Worm (Caenorhabditis elegans) whole organism, midembryonic: Measurements from ENCODE around the gene hyl-2.

Source experiments
- T22C8.4 ChIP-seq: fragments of 200-800 bp; sonication (Bioruptor generic); IDR thresholded peaks from 2 replicates; pipeline ENCODE4 v1.3.6; 2022; ENCODE audit warnings: missing genetic modification characterization, missing compliant biosample characterization
- cog-1 ChIP-seq: sonication (generic microtip); optimal IDR thresholded peaks from 2 replicates; lab custom pipeline; 2016; ENCODE audit warnings: missing genetic modification characterization, missing compliant biosample characterization
- flt-1 ChIP-seq: fragments of 200-800 bp; sonication (Bioruptor generic); IDR thresholded peaks from 2 replicates; pipeline ENCODE4 v1.3.6; 2022; ENCODE audit warnings: missing genetic modification characterization, missing compliant biosample characterization
- klf-2 ChIP-seq: fragments of 200-800 bp; sonication (Bioruptor generic); conservative IDR thresholded peaks from 2 replicates; pipeline ENCODE4 v1.3.6; 2022; ENCODE audit warnings: missing genetic modification reagents, missing genetic modification characterization, missing compliant biosample characterization
- med-1 ChIP-seq: sonication (generic microtip); optimal IDR thresholded peaks from 2 replicates; lab custom pipeline; 2017; ENCODE audit warnings: missing genetic modification characterization, mild to moderate bottlenecking, missing compliant biosample characterization, antibody characterized with exemption, missing genetic modification reagents; ENCODE audit not compliant: insufficient read depth
- ref-1 ChIP-seq: fragments of 200-800 bp; sonication (Bioruptor generic); conservative IDR thresholded peaks from 2 replicates; pipeline ENCODE4 v1.3.6; 2022; ENCODE audit warnings: missing genetic modification reagents, missing genetic modification characterization, missing compliant biosample characterization
- tab-1 ChIP-seq: fragments of 200-800 bp; sonication (Bioruptor generic); IDR thresholded peaks from 2 replicates; pipeline ENCODE4 v1.3.6; 2022; ENCODE audit warnings: missing genetic modification characterization, missing compliant biosample characterization
- ztf-23 ChIP-seq: fragments of 200-800 bp; sonication (Bioruptor generic); IDR thresholded peaks from 2 replicates; pipeline ENCODE4 v1.3.6; 2022; ENCODE audit warnings: missing genetic modification reagents, missing genetic modification characterization, missing compliant biosample characterization
- ztf-29 ChIP-seq: fragments of 200-800 bp; sonication (Bioruptor generic); IDR thresholded peaks from 2 replicates; pipeline ENCODE4 v1.3.6; 2022; ENCODE audit warnings: missing genetic modification reagents, missing genetic modification characterization, missing compliant biosample characterization

Gene hyl-2

DNA sequence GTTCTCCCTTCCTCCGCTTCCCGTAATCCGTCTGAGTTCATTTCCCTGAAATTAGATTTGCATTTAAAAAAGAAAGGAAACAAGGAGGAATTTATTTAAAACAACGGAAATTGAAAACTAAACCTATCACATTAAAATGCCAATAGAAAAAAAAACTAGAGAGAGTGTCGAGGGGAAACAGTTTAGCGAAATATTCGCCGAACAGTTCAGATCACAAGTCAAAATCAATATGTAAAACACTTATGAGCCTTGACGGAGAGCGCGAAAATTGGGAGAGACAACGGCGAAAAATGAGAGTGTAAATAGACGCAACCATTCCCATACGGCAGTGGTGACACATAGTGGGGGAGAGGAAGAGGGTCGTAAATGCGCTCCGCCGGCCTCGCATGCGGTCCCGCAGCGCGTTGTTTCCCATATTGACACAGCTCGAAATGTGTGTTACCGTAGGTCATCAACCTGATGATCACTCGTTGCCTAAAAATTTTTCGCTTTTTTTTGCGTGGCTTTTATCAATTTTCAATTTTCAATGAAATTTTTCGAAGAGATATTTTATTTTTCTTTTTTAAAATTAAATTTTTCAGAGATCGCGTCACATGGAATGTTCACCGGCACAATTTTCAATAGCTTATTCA is 12.6 kb upstream of the hyl-2 start, which contains the start of the genes dnj-14 and glit-1:
dnj-14 (minus strand) TSS at position 51 of the 632 bp plus-strand sequence.
glit-1 (plus strand) TSS at position 582 of the 632 bp plus-strand sequence.
- TF ChIP-seq ref-1 (no peak), T22C8.4 (GFP tag; lab: Robert Waterston, UW) (peak; percentile 5; the same call in 1 of the 2 replicates), tab-1 (GFP tag; lab: Robert Waterston, UW) (no peak), med-1 (GFP tag; lab: Kevin White, UChicago) (no peak), cog-1 (tag; lab: Kevin White, UChicago) (peak; percentile 83), flt-1 (GFP tag; lab: Robert Waterston, UW) (peak; percentile 72), klf-2 (GFP tag; lab: Robert Waterston, UW) (no peak), ztf-23 (peak; percentile 77), ztf-29 (no peak)

DNA sequence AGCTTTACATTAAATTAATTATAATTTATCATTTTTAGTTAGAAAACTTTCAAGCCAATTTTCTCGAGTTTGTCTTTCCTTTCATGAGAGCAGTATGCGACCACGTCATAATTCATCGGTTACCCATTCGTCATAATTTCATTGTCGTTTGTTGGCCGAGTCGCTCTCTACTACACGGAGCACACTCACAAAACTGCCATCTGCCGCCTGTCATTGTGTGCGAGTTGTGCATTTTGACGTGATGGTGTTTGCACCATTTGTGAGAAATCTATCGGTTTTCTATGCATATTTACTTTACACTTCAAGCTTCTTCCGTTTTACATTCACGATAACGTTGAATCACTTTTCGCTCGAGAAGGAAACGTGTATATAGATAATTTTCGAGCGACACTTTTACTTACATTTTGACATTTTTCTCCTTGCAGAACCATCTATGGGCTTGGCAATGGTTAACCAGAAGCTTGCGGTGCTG is 7.5 kb upstream of the hyl-2 start, which contains the start of gene dhhc-10:
dhhc-10 (plus strand) TSS at position 422 of the 472 bp plus-strand sequence.
- TF ChIP-seq cog-1 (tag; lab: Kevin White, UChicago) (peak; percentile 59), ref-1 (no peak)

DNA sequence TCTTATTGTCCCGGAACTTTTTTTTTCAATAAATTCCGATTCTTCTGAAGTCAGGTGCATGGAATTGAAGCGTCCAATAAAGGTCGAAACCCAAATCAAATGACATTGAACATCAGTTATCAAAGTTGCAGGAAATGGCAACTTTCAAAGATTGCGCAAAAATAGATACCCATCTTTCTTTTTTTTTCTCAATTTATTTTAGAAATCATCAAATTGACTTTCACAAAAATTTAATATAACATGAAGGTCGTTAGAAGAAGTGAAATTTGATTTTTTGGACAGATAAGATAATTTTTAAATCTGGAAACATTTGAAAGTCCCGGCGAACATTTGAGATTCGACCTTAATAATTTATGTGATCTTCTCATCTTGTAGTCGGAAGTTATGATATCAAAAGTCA is 6.4 kb upstream of the hyl-2 start:
- TF ChIP-seq tab-1 (GFP tag; lab: Robert Waterston, UW) (no peak), T22C8.4 (GFP tag; lab: Robert Waterston, UW) (no peak), ref-1 (no peak), cog-1 (tag; lab: Kevin White, UChicago) (no peak), flt-1 (GFP tag; lab: Robert Waterston, UW) (no peak), med-1 (GFP tag; lab: Kevin White, UChicago) (no peak), ztf-23 (no peak), ztf-29 (no peak), klf-2 (GFP tag; lab: Robert Waterston, UW) (no peak)

- TF ChIP-seq T22C8.4 (GFP tag; lab: Robert Waterston, UW) = no peak
- TF ChIP-seq med-1 (GFP tag; lab: Kevin White, UChicago) = no peak
- no peak for TF ChIP-seq cog-1 (tag; lab: Kevin White, UChicago)
- no peak for TF ChIP-seq klf-2 (GFP tag; lab: Robert Waterston, UW)
- TF ChIP-seq flt-1 (GFP tag; lab: Robert Waterston, UW) = no peak
- TF ChIP-seq tab-1 (GFP tag; lab: Robert Waterston, UW) = no peak
- no peak for TF ChIP-seq ztf-29
- TF ChIP-seq ztf-23 = no peak
- no peak for TF ChIP-seq ref-1
These were observed 5.6 kb upstream of the hyl-2 start, which contains the start of gene aqp-8 for ce11 chrX:4704877-4705276. aqp-8 (minus strand) TSS chrX:4704977.

ce11 chrX:4700083-4700482 is 822 bp upstream of the hyl-2 start:
- no peak for TF ChIP-seq ztf-29
- TF ChIP-seq ref-1 = no peak
- no peak for TF ChIP-seq T22C8.4 (GFP tag; lab: Robert Waterston, UW)
- TF ChIP-seq cog-1 (tag; lab: Kevin White, UChicago) = no peak
- TF ChIP-seq med-1 (GFP tag; lab: Kevin White, UChicago) = no peak
- TF ChIP-seq klf-2 (GFP tag; lab: Robert Waterston, UW) = no peak
- TF ChIP-seq tab-1 (GFP tag; lab: Robert Waterston, UW) = no peak
- TF ChIP-seq flt-1 (GFP tag; lab: Robert Waterston, UW) = no peak
- TF ChIP-seq ztf-23 = no peak

ce11 chrX:4698271-4698670 is 990 bp downstream of the hyl-2 start:
- TF ChIP-seq tab-1 (GFP tag; lab: Robert Waterston, UW) (no peak), flt-1 (GFP tag; lab: Robert Waterston, UW) (no peak), ref-1 (no peak)

ce11 chrX:4694611-4695370 is 4.5 kb downstream of the hyl-2 start:
- no peak for TF ChIP-seq cog-1 (tag; lab: Kevin White, UChicago)
- TF ChIP-seq klf-2 (GFP tag; lab: Robert Waterston, UW) = no peak
- no peak for TF ChIP-seq T22C8.4 (GFP tag; lab: Robert Waterston, UW)
- no peak for TF ChIP-seq ztf-23
- no peak for TF ChIP-seq tab-1 (GFP tag; lab: Robert Waterston, UW)
- TF ChIP-seq flt-1 (GFP tag; lab: Robert Waterston, UW) = no peak
- no peak for TF ChIP-seq med-1 (GFP tag; lab: Kevin White, UChicago)

DNA sequence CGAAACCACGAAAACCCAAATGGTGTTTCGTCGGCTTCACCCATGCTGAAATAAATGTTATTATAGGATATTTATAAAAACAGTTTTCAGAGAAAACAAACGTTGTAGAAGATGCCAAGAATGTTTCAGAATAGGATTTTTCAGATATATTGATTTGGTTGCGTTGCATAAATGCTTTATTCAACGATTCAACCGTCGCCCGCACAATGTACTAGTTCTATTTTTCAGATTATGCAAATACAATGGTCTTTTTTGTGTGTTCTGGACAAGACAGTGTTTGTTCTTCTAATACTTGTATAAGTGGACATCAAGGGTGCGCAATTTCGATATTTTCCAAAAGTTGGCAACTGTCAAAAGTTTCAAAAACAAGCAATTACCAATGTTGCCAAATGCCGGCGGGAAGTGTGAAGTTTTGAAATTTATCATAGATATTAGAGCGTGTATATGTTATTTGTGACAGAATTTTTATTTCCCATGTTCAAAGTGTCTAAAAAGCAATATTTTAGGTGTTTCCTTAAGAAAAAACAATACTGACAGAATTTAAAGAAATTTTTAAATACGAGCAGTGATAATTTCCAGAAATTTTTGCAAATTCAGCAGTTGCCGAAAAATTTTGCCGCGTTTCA is 8.0 kb downstream of the hyl-2 start, which contains the start of gene K02G10.5:
K02G10.5 (minus strand) TSS at position 51 of the 626 bp plus-strand sequence.
- TF ChIP-seq flt-1 (GFP tag; lab: Robert Waterston, UW) = no peak
- no peak for TF ChIP-seq ztf-29
- TF ChIP-seq ref-1 = no peak

DNA sequence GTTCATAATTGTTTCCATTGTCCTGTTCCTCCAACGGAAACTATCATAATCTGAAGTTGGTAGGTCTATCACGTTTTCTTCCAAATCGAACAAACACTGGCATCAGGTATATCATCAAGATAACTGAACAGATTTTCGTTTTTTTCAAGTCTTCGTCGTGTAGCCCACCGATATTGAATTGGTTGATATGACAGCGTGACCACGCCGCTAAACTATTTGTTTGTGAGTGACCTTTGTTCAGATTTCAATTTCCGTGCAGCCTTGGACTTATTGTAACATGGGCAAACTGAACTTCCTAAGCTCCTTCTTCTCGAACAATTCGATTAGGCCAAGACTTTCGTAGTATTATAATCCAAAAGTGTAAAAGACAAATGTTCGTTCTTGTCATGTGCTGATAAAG is 13.7 kb downstream of the hyl-2 start:
- TF ChIP-seq klf-2 (GFP tag; lab: Robert Waterston, UW) = no peak
- TF ChIP-seq flt-1 (GFP tag; lab: Robert Waterston, UW) = no peak
- no peak for TF ChIP-seq ref-1
- TF ChIP-seq med-1 (GFP tag; lab: Kevin White, UChicago) = no peak
- no peak for TF ChIP-seq tab-1 (GFP tag; lab: Robert Waterston, UW)
- no peak for TF ChIP-seq ztf-23
- no peak for TF ChIP-seq ztf-29
- TF ChIP-seq cog-1 (tag; lab: Kevin White, UChicago) = no peak
- no peak for TF ChIP-seq T22C8.4 (GFP tag; lab: Robert Waterston, UW)
